Worm (Caenorhabditis elegans) whole organism, early embryonic: Measurements from ENCODE around the gene wrt-2.

ENCODE experiments used
- ama-1 ChIP-seq: fragments of 150-350 bp; optimal IDR thresholded peaks from 2 replicates; lab custom pipeline; 2014
- tbx-11 ChIP-seq: fragments of 200-800 bp; sonication (Bioruptor generic); IDR thresholded peaks from 2 replicates; pipeline ENCODE4 v1.3.6; 2022; ENCODE audit warnings: missing genetic modification characterization, missing compliant biosample characterization
- tra-4 ChIP-seq: sonication (generic microtip); optimal IDR thresholded peaks from 2 replicates; lab custom pipeline; 2017; ENCODE audit warnings: missing genetic modification characterization, missing compliant biosample characterization

DNA sequence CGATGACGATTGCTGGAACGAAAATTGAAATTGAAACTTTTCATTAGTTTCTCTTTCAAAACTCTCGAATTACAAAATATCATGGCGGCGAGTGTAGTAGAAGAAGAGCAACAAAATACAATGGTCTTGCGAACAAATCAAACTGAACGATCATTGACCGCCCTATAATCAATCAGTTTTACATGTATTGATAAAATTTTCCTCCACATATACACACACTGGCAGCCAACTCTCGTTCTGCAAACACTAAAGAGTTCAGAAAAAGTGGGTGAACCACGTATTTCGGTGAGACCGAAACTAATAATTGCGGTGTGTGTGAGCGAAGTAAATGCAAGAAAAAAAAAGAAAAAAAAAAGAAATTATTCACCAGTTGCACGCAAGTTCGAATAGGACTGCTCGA lies 46.9 kb downstream of the wrt-2 start:
- TF ChIP-seq tra-4 (tag; lab: Kevin White, UChicago): no peak
- no peak for TF ChIP-seq tbx-11 (GFP tag; lab: Robert Waterston, UW)
- no peak for TF ChIP-seq ama-1 (lab: Kevin White, UChicago)
